Worm (Caenorhabditis elegans) whole organism, mixed stage, embryonic: ENCODE measurements around the gene fbxa-76.
"Not testable (repeated sequence)": the region's sequence is repeated elsewhere in the genome, so short reads cannot be mapped to it uniquely, and the experiment has no call there.

Source experiments
- M03D4.4 ChIP-seq: sonication (generic microtip); optimal IDR thresholded peaks from 2 replicates; lab custom pipeline; 2017; ENCODE audit warnings: mild to moderate bottlenecking, missing genetic modification characterization, missing compliant biosample characterization
- bed-3 ChIP-seq: fragments of 200-800 bp; sonication (Bioruptor generic); optimal IDR thresholded peaks from 3 replicates; lab custom pipeline; 2018; ENCODE audit warnings: mild to moderate bottlenecking, missing genetic modification characterization, moderate library complexity, missing compliant biosample characterization
- blmp-1 ChIP-seq: fragments of 150-350 bp; optimal IDR thresholded peaks from 2 replicates; lab custom pipeline; 2014; ENCODE audit warnings: missing biosample characterization, missing genetic modification characterization
- ceh-39 ChIP-seq: fragments of 150-350 bp; optimal IDR thresholded peaks from 2 replicates; lab custom pipeline; 2014; ENCODE audit warnings: missing biosample characterization, missing genetic modification characterization
- ceh-43 ChIP-seq: fragments of 200-800 bp; sonication (Bioruptor generic); optimal IDR thresholded peaks from 2 replicates; lab custom pipeline; 2018; ENCODE audit warnings: mild to moderate bottlenecking, missing genetic modification characterization, moderate library complexity, missing compliant biosample characterization
- ceh-83 ChIP-seq: fragments of 200-800 bp; sonication (Bioruptor generic); optimal IDR thresholded peaks from 2 replicates; lab custom pipeline; 2018; ENCODE audit warnings: mild to moderate bottlenecking, missing genetic modification characterization, missing compliant biosample characterization
- ces-1 ChIP-seq: fragments of 150-350 bp; optimal IDR thresholded peaks from 2 replicates; lab custom pipeline; 2014; ENCODE audit warnings: missing biosample characterization, missing genetic modification reagents, missing genetic modification characterization
- cnd-1 ChIP-seq: fragments of 200-800 bp; sonication (Bioruptor generic); optimal IDR thresholded peaks from 2 replicates; lab custom pipeline; 2018; ENCODE audit warnings: mild to moderate bottlenecking, missing genetic modification characterization, missing compliant biosample characterization
- drap-1 ChIP-seq: fragments of 200-800 bp; sonication (Bioruptor generic); optimal IDR thresholded peaks from 3 replicates; lab custom pipeline; 2018; ENCODE audit warnings: mild to moderate bottlenecking, missing genetic modification characterization, missing compliant biosample characterization
- elt-1 ChIP-seq: sonication (generic microtip); optimal IDR thresholded peaks from 2 replicates; lab custom pipeline; 2017; ENCODE audit warnings: missing genetic modification characterization, mild to moderate bottlenecking, missing compliant biosample characterization, antibody characterized with exemption, moderate library complexity, borderline replicate concordance; ENCODE audit not compliant: insufficient read depth
- elt-3 ChIP-seq: fragments of 150-350 bp; optimal IDR thresholded peaks from 2 replicates; lab custom pipeline; 2014; ENCODE audit warnings: missing biosample characterization, missing genetic modification characterization
- flh-1 ChIP-seq: fragments of 200-800 bp; sonication (Bioruptor generic); optimal IDR thresholded peaks from 2 replicates; lab custom pipeline; 2018; ENCODE audit warnings: mild to moderate bottlenecking, missing genetic modification characterization, moderate library complexity, missing compliant biosample characterization
- ham-2 ChIP-seq: fragments of 200-800 bp; sonication (Bioruptor generic); optimal IDR thresholded peaks from 2 replicates; lab custom pipeline; 2018; ENCODE audit warnings: mild to moderate bottlenecking, missing genetic modification characterization, missing compliant biosample characterization
- hlh-1 ChIP-seq: fragments of 150-350 bp; optimal IDR thresholded peaks from 2 replicates; lab custom pipeline; 2014; ENCODE audit warnings: missing biosample characterization, missing genetic modification reagents, missing genetic modification characterization
- lin-13 ChIP-seq: fragments of 150-350 bp; optimal IDR thresholded peaks from 2 replicates; lab custom pipeline; 2014; ENCODE audit warnings: missing biosample characterization, missing genetic modification characterization
- lin-32 ChIP-seq: fragments of 200-800 bp; sonication (Bioruptor generic); optimal IDR thresholded peaks from 2 replicates; lab custom pipeline; 2018; ENCODE audit warnings: mild to moderate bottlenecking, missing genetic modification characterization, missing compliant biosample characterization
- lsy-2 ChIP-seq: fragments of 150-350 bp; optimal IDR thresholded peaks from 2 replicates; lab custom pipeline; 2014; ENCODE audit warnings: missing biosample characterization, missing genetic modification characterization
- nhr-2 ChIP-seq: fragments of 150-350 bp; optimal IDR thresholded peaks from 2 replicates; lab custom pipeline; 2014; ENCODE audit warnings: missing biosample characterization, missing genetic modification characterization
- nhr-28 ChIP-seq: fragments of 150-350 bp; optimal IDR thresholded peaks from 2 replicates; lab custom pipeline; 2014; ENCODE audit warnings: missing biosample characterization, missing genetic modification characterization
- nhr-76 ChIP-seq: sonication (generic microtip); optimal IDR thresholded peaks from 2 replicates; lab custom pipeline; 2017; ENCODE audit warnings: missing biosample characterization, missing genetic modification characterization
- pha-4 ChIP-seq: fragments of 150-350 bp; optimal IDR thresholded peaks from 2 replicates; lab custom pipeline; 2018; ENCODE audit warnings: missing biosample characterization, missing genetic modification reagents, missing genetic modification characterization
- sem-2 ChIP-seq: fragments of 200-800 bp; sonication (Bioruptor generic); optimal IDR thresholded peaks from 2 replicates; lab custom pipeline; 2018; ENCODE audit warnings: mild to moderate bottlenecking, missing genetic modification characterization, missing compliant biosample characterization
- sptf-1 ChIP-seq: sonication (generic microtip); optimal IDR thresholded peaks from 2 replicates; lab custom pipeline; 2017; ENCODE audit warnings: mild to moderate bottlenecking, missing genetic modification characterization, moderate library complexity, missing compliant biosample characterization
- tbx-8 ChIP-seq: fragments of 200-800 bp; sonication (Bioruptor generic); optimal IDR thresholded peaks from 2 replicates; lab custom pipeline; 2018; ENCODE audit warnings: mild to moderate bottlenecking, missing genetic modification characterization, moderate library complexity, missing compliant biosample characterization
- unc-39 ChIP-seq: fragments of 150-350 bp; optimal IDR thresholded peaks from 2 replicates; lab custom pipeline; 2014; ENCODE audit warnings: missing biosample characterization, missing genetic modification characterization
- unc-62 ChIP-seq: fragments of 150-350 bp; optimal IDR thresholded peaks from 2 replicates; lab custom pipeline; 2014; ENCODE audit warnings: missing biosample characterization, missing genetic modification reagents, missing genetic modification characterization

The fbxa-76 gene

DNA sequence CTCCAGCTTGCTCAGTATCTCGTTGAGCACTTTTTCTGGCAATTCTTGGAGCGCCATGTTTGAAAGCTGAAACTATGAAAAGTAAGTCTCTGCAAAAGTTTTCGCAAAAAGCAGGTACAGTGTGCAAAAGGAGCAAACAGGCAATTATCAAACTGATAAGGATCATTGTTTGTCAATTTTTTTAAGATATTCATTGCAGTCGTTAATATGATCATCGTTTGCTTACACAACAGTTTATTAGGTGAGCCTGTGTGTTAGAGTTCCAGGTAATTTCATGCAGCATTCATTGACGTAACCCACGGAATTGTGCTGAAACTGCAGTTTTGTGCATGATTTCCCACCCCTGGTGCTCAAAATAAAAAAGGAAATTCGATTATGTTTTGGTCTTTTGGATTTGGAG, 17.8 kb upstream of the fbxa-76 start, which contains the start of gene fbxa-151:
Gene fbxa-151, minus strand, starts transcription at position 101 of the 400 bp plus-strand sequence.
- not testable (repeated sequence) for TF ChIP-seq flh-1, tbx-8, ceh-43 (GFP tag; lab: Kevin White, UChicago)
- TF ChIP-seq, all 35 proteins: peak for 0; not testable (repeated sequence) for 35

DNA sequence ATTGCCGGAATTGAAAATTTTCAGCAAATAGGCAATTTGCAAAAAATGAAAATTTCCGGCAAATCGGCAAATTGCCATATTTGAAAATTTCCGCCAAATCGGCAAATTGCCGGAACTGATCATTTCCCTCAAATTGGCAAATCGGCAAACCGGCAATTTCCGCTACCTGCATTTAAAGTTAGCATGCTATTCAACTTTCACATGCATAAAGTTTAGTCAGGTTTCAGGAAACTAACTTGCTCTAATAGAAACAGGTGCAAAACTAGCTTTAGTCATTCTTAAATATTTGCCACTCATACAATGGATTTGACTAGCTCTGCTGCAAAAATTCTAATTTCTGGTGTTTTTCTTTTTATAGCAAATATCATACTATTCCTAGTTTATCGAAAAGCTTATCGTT, 14.7 kb upstream of the fbxa-76 start, which contains the start of gene srz-9:
Gene srz-9, plus strand, starts transcription at position 301 of the 400 bp plus-strand sequence.
- TF ChIP-seq hlh-1 (tag; lab: Kevin White, UChicago); ces-1; nhr-76 (tag; lab: Kevin White, UChicago): not testable (repeated sequence)

DNA sequence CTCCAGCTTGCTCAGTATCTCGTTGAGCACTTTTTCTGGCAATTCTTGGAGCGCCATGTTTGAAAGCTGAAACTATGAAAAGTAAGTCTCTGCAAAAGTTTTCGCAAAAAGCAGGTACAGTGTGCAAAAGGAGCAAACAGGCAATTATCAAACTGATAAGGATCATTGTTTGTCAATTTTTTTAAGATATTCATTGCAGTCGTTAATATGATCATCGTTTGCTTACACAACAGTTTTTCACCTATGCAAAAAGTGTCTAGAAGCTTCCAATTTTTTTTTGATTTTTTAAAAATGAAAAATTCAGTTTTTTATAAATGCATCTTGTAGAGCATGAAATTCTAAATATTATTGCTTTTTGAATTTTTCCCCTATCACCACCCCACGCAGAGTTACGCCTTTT, 9.4 kb upstream of the fbxa-76 start, which contains the start of gene fbxa-78:
Gene fbxa-78, minus strand, starts transcription at position 101 of the 400 bp plus-strand sequence.
- not testable (repeated sequence) for TF ChIP-seq ces-1; unc-62 (GFP tag; lab: Kevin White, UChicago); nhr-28 (tag; lab: Kevin White, UChicago)
- TF ChIP-seq, all 35 proteins: peak for 0; not testable (repeated sequence) for 35

DNA sequence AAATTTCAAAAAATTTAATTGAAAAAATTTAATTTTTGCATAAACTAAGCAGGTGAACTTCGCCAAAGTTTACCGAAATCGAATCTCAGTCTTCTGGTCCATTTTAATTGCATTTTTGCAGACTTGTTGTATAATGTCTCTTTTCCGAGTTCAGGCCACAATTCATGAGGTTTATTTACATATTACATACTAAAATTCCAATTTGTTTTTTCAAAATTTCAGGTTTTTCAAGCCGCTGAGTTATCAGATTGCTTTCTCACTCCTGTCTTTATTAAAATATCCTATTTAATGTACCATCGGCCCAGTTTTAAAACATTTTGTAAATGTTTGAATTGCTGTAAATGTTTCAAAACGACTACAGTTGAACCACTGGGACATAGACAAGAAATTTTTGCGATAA, 7.6 kb upstream of the fbxa-76 start, which contains the start of gene fbxa-208:
Gene fbxa-208, plus strand, starts transcription at position 301 of the 400 bp plus-strand sequence.
- not testable (repeated sequence) for TF ChIP-seq unc-62 (GFP tag; lab: Kevin White, UChicago); bed-3 (GFP tag; lab: Kevin White, UChicago); pha-4 (tag; lab: Kevin White, UChicago)

DNA sequence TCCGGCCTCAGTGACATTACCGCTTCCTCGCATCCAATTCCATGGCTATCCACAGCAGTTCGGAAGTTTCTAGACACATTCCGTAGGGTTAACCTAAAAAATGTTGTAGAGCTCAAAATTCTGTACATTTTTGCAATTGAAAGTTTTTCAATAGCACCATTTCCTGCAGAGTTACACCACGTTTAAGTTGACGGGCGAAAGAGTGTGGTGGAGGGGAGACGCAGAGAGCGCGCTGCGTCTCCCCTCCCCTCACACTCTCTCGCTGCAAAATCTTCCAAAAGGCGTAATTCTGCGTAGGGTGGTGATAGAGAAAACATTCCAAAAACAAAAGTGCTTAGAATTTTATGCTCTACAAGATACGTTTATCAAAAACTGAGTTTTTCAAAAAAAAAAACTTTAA, 626 bp downstream of the fbxa-76 start:
- no peak for TF ChIP-seq bed-3 (GFP tag; lab: Kevin White, UChicago)
- TF ChIP-seq M03D4.4, result no peak
- no peak for TF ChIP-seq sem-2
- no peak for TF ChIP-seq ceh-39
- no peak for TF ChIP-seq unc-62 (GFP tag; lab: Kevin White, UChicago)
- TF ChIP-seq elt-3 (tag; lab: Kevin White, UChicago), result no peak
- no peak for TF ChIP-seq blmp-1 (tag; lab: Kevin White, UChicago)

DNA sequence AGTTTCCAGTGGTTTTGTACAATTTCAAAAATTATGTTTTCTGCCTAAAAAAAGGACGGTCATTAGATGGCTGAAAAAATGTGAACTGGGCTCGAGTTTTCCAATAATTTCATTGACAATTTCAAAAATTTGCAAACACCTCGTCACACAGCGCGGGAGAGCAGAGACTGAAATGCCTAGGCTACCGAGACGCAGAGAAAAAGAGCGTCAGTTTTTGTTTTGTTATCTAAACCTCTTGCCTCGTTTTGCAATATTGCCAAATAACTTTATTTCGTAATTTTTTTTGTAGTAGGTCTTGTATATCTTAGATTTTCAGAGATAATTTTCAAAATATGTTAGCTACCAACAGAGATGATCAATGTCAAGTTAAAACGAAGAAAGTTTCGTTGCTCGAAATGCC, 5.8 kb downstream of the fbxa-76 start, which contains the start of gene fbxa-63:
Gene fbxa-63, plus strand, starts transcription at position 310 of the 400 bp plus-strand sequence.
- TF ChIP-seq ces-1 (peak; percentile 11), unc-39 (tag; lab: Kevin White, UChicago) (no peak), flh-1 (GFP tag; lab: Kevin White, UChicago) (no peak)

DNA sequence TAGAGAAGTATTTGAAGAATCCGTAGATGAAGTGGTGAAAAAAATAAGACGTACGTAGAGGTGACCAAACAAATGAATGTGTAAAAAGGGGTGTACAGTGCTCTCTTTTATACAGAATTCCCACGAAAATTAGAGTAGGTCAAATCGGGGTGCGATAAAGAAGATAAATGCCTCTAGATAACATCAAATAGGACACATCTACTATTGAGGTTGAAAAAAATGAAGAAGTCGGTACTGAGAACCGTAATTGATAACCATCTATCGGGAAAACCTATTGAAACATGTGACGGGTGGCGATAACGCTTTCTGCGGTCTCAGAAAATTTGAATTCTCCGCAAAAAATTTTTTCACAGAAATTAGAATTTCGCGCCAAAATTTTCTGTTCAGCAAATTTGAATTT, 10.3 kb downstream of the fbxa-76 start, which contains the start of gene fbxa-61:
Gene fbxa-61, plus strand, starts transcription at position 345 of the 400 bp plus-strand sequence.
- TF ChIP-seq elt-1 (tag; lab: Kevin White, UChicago), result peak; percentile 55
- no peak for TF ChIP-seq ceh-83
- TF ChIP-seq, all 35 proteins: peak for 1

DNA sequence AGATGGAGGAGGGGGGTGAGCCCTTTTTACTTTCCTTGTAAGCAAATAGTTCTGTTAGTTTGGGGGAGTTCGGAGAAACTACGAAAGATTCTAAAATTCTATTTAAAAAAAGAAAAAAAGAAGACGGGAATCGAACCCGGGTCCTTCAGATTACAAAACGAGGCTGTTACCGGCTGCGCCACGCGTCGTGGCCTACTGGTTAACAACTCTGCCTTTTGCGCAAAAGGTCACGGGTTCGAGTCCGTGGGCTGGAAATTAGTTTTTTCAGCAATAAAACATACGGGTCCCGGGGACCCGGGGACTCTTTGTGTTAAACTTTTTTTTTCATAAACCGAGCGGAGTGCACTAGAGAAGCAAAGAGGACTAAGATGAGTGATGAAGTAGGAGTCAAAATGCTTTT, 17.8 kb downstream of the fbxa-76 start:
- TF ChIP-seq ceh-39, result no peak
- TF ChIP-seq ceh-83, result no peak
- no peak for TF ChIP-seq hlh-1 (tag; lab: Kevin White, UChicago)
- TF ChIP-seq unc-39 (tag; lab: Kevin White, UChicago), result no peak
- no peak for TF ChIP-seq ham-2 (GFP tag; lab: Kevin White, UChicago)
- no peak for TF ChIP-seq nhr-2
- no peak for TF ChIP-seq lin-32 (GFP tag; lab: Kevin White, UChicago)
- TF ChIP-seq ces-1, result no peak
- TF ChIP-seq drap-1 (GFP tag; lab: Kevin White, UChicago), result no peak
- TF ChIP-seq sptf-1 (tag; lab: Kevin White, UChicago), result no peak
- no peak for TF ChIP-seq blmp-1 (tag; lab: Kevin White, UChicago)
- no peak for TF ChIP-seq sem-2
- no peak for TF ChIP-seq cnd-1 (tag; lab: Kevin White, UChicago)
- no peak for TF ChIP-seq lsy-2
- no peak for TF ChIP-seq elt-1 (tag; lab: Kevin White, UChicago)
- no peak for TF ChIP-seq lin-13 (tag; lab: Kevin White, UChicago)
